Worm (Caenorhabditis elegans): Measurements from ENCODE around the gene hsp-25.

- TF ChIP-seq unc-62 (GFP tag; optimal IDR thresholded peaks at IDR 0.05), result no peak
- no peak for TF ChIP-seq lin-54 (GFP tag; optimal IDR thresholded peaks at IDR 0.05)
- no peak for TF ChIP-seq attf-6 (GFP tag; IDR thresholded peaks at IDR 0.05)
- no peak for TF ChIP-seq sea-2 (GFP tag; IDR thresholded peaks at IDR 0.05)
- no peak for TF ChIP-seq ets-4 (GFP tag; optimal IDR thresholded peaks at IDR 0.05)
- TF ChIP-seq ceh-27 (GFP tag; optimal IDR thresholded peaks at IDR 0.05), result no peak
- TF ChIP-seq akir-1 (GFP tag; optimal IDR thresholded peaks at IDR 0.05), result no peak
- TF ChIP-seq F49E8.2 (tag; optimal IDR thresholded peaks at IDR 0.05; ENCODE audit: insufficient read depth), result no peak
- no peak for TF ChIP-seq snpc-4 (GFP tag; optimal IDR thresholded peaks at IDR 0.05)
- TF ChIP-seq snpc-4 (tag; optimal IDR thresholded peaks at IDR 0.05), result no peak
- no peak for TF ChIP-seq ama-1 (optimal IDR thresholded peaks at IDR 0.05)
- TF ChIP-seq ama-1 (GFP tag; optimal IDR thresholded peaks at IDR 0.05), result no peak
- TF ChIP-seq pha-4 (tag; optimal IDR thresholded peaks at IDR 0.05), result no peak
- no peak for TF ChIP-seq lsl-1 (GFP tag; optimal IDR thresholded peaks at IDR 0.05)
- no peak for TF ChIP-seq nhr-90 (tag; optimal IDR thresholded peaks at IDR 0.05)
- TF ChIP-seq cebp-1 (GFP tag; IDR thresholded peaks at IDR 0.05), result no peak
- TF ChIP-seq cebp-1 (tag; optimal IDR thresholded peaks at IDR 0.05), result no peak
These were observed 19.5 kb downstream of the hsp-25 start, which contains the start of gene C09B8.4 for ce11 chrX:6019886-6020469.
